Fruit fly (Drosophila melanogaster) whole organism, adult: ENCODE measurements around the gene ase.

ENCODE experiments used
- CG11617 ChIP-seq: fragments of 200-800 bp; sonication (Bioruptor generic); optimal IDR thresholded peaks from 2 replicates; lab custom pipeline; 2017; ENCODE audit warnings: mild to moderate bottlenecking, missing biosample characterization, missing genetic modification reagents, missing genetic modification characterization
- CG12768 ChIP-seq: fragments of 200-800 bp; sonication (Bioruptor generic); optimal IDR thresholded peaks from 2 replicates; lab custom pipeline; 2017; ENCODE audit warnings: missing biosample characterization, missing genetic modification characterization, mild to moderate bottlenecking, moderate library complexity, missing genetic modification reagents
- CG14711 ChIP-seq: fragments of 200-800 bp; sonication (Bioruptor generic); optimal IDR thresholded peaks from 2 replicates; lab custom pipeline; 2018; ENCODE audit warnings: missing biosample characterization, mild to moderate bottlenecking, missing genetic modification characterization, moderate library complexity
- CG1620 ChIP-seq: fragments of 200-800 bp; sonication (Bioruptor generic); optimal IDR thresholded peaks from 2 replicates; lab custom pipeline; 2016; ENCODE audit warnings: missing biosample characterization, missing genetic modification characterization
- CG33017 ChIP-seq: fragments of 200-800 bp; sonication (Bioruptor generic); optimal IDR thresholded peaks from 2 replicates; lab custom pipeline; 2018; ENCODE audit warnings: missing biosample characterization, mild to moderate bottlenecking, missing genetic modification characterization, moderate library complexity
- CG5204 ChIP-seq: fragments of 200-800 bp; sonication (Bioruptor generic); optimal IDR thresholded peaks from 2 replicates; lab custom pipeline; 2016; ENCODE audit warnings: missing biosample characterization, missing genetic modification characterization
- CG7045 ChIP-seq: fragments of 200-800 bp; sonication (Bioruptor generic); optimal IDR thresholded peaks from 2 replicates; lab custom pipeline; 2017; ENCODE audit warnings: missing biosample characterization, mild to moderate bottlenecking, missing genetic modification characterization
- CG7101 ChIP-seq: fragments of 200-800 bp; sonication (Bioruptor generic); optimal IDR thresholded peaks from 2 replicates; lab custom pipeline; 2018; ENCODE audit warnings: missing biosample characterization, mild to moderate bottlenecking, missing genetic modification characterization, moderate library complexity
- Clk ChIP-seq: fragments of 200-800 bp; sonication (Bioruptor generic); optimal IDR thresholded peaks from 2 replicates; lab custom pipeline; 2017; ENCODE audit warnings: missing biosample characterization, missing genetic modification characterization
- Crg-1 ChIP-seq: fragments of 200-800 bp; sonication (Bioruptor generic); optimal IDR thresholded peaks from 2 replicates; lab custom pipeline; 2016; ENCODE audit warnings: missing biosample characterization, missing genetic modification characterization
- Hr96 ChIP-seq: fragments of 200-800 bp; sonication (Bioruptor generic); optimal IDR thresholded peaks from 2 replicates; lab custom pipeline; 2016; ENCODE audit warnings: missing biosample characterization, missing genetic modification characterization
- Mnt ChIP-seq: fragments of 200-800 bp; sonication (Bioruptor generic); optimal IDR thresholded peaks from 2 replicates; lab custom pipeline; 2016; ENCODE audit warnings: missing biosample characterization, mild to moderate bottlenecking, missing genetic modification characterization
- bab1 ChIP-seq: fragments of 200-800 bp; sonication (Bioruptor generic); optimal IDR thresholded peaks from 3 replicates; lab custom pipeline; 2019; ENCODE audit warnings: missing biosample characterization, mild to moderate bottlenecking, missing genetic modification characterization, moderate library complexity
- cic ChIP-seq: fragments of 200-800 bp; sonication (Bioruptor generic); optimal IDR thresholded peaks from 2 replicates; lab custom pipeline; 2017; ENCODE audit warnings: missing biosample characterization, mild to moderate bottlenecking, missing genetic modification characterization, moderate library complexity
- cnc ChIP-seq, 2 experiments: fragments of >200 bp; optimal IDR thresholded peaks; 2 replicates each; lab custom pipeline; 2017
- kay ChIP-seq: fragments of 200-800 bp; sonication (Bioruptor generic); peaks from one replicate; lab custom pipeline; 2016; ENCODE audit warnings: missing biosample characterization, missing genetic modification characterization, borderline replicate concordance
- ovo ChIP-seq: fragments of 200-800 bp; sonication (Bioruptor generic); optimal IDR thresholded peaks from 2 replicates; lab custom pipeline; 2016; ENCODE audit warnings: missing biosample characterization, missing genetic modification characterization
- pad ChIP-seq: fragments of 200-800 bp; sonication (Bioruptor generic); optimal IDR thresholded peaks from 3 replicates; lab custom pipeline; 2017; ENCODE audit warnings: missing biosample characterization, missing genetic modification characterization, mild to moderate bottlenecking, moderate library complexity, missing genetic modification reagents
- tj ChIP-seq: fragments of 200-800 bp; sonication (Bioruptor generic); optimal IDR thresholded peaks from 3 replicates; lab custom pipeline; 2017; ENCODE audit warnings: missing biosample characterization, mild to moderate bottlenecking, missing genetic modification characterization, moderate library complexity
- toe ChIP-seq: fragments of 200-800 bp; sonication (Bioruptor generic); optimal IDR thresholded peaks from 2 replicates; lab custom pipeline; 2016; ENCODE audit warnings: missing biosample characterization, missing genetic modification characterization

ase gene

dm6 chrX:460447-460846, at the start of gene ase:
Gene ase (plus strand): TSS chrX:460747.
- TF ChIP-seq cnc (optimal IDR thresholded peaks at IDR 0.05; lab: Kevin White, UChicago) (no peak), CG7101 (tag; lab: Kevin White, UChicago) (no peak), CG33017 (tag; lab: Kevin White, UChicago) (no peak), CG7045 (no peak), bab1 (GFP tag; lab: Kevin White, UChicago) (no peak), kay (no peak), toe (GFP tag; lab: Kevin White, UChicago) (no peak), CG1620 (GFP tag; lab: Kevin White, UChicago) (no peak), Crg-1 (GFP tag; lab: Kevin White, UChicago) (no peak), CG14711 (tag; lab: Kevin White, UChicago) (no peak), CG12768 (GFP tag; lab: Kevin White, UChicago) (no peak), Hr96 (GFP tag; lab: Kevin White, UChicago) (no peak), pad (GFP tag; lab: Kevin White, UChicago) (no peak), ovo (GFP tag; lab: Kevin White, UChicago) (no peak), CG5204 (GFP tag; lab: Kevin White, UChicago) (no peak)

dm6 chrX:414352-414751, 46.2 kb upstream of the ase start:
- no peak for TF ChIP-seq CG12768 (GFP tag; lab: Kevin White, UChicago)
- no peak for TF ChIP-seq cic (GFP tag; lab: Kevin White, UChicago)
- no peak for TF ChIP-seq CG5204 (GFP tag; lab: Kevin White, UChicago)
- TF ChIP-seq CG7101 (tag; lab: Kevin White, UChicago) = no peak
- TF ChIP-seq kay = no peak
- TF ChIP-seq toe (GFP tag; lab: Kevin White, UChicago) = no peak
- TF ChIP-seq Crg-1 (GFP tag; lab: Kevin White, UChicago) = no peak
- no peak for TF ChIP-seq Hr96 (GFP tag; lab: Kevin White, UChicago)

dm6 chrX:423374-423773, 37.2 kb upstream of the ase start:
- TF ChIP-seq CG7101 (tag; lab: Kevin White, UChicago) (no peak), CG12768 (GFP tag; lab: Kevin White, UChicago) (no peak), Hr96 (GFP tag; lab: Kevin White, UChicago) (no peak), CG11617 (GFP tag; lab: Kevin White, UChicago) (no peak)

dm6 chrX:425524-425923, 35.0 kb upstream of the ase start:
- TF ChIP-seq CG5204 (GFP tag; lab: Kevin White, UChicago) = no peak
- TF ChIP-seq Crg-1 (GFP tag; lab: Kevin White, UChicago) = no peak
- no peak for TF ChIP-seq CG33017 (tag; lab: Kevin White, UChicago)
- no peak for TF ChIP-seq CG14711 (tag; lab: Kevin White, UChicago)
- no peak for TF ChIP-seq Hr96 (GFP tag; lab: Kevin White, UChicago)

- no peak for TF ChIP-seq cic (GFP tag; lab: Kevin White, UChicago)
- no peak for TF ChIP-seq CG11617 (GFP tag; lab: Kevin White, UChicago)
- TF ChIP-seq CG7045 = no peak
- TF ChIP-seq Clk = no peak
- no peak for TF ChIP-seq CG5204 (GFP tag; lab: Kevin White, UChicago)
- TF ChIP-seq CG33017 (tag; lab: Kevin White, UChicago) = no peak
Observed at dm6 chrX:428192-428591, 32.4 kb upstream of the ase start.

dm6 chrX:437404-437803, 23.1 kb upstream of the ase start, which contains the start of gene Pgcl:
Gene Pgcl (minus strand): TSS chrX:437448.
- TF ChIP-seq CG14711 (tag; lab: Kevin White, UChicago) = no peak
- no peak for TF ChIP-seq Clk
- no peak for TF ChIP-seq CG12768 (GFP tag; lab: Kevin White, UChicago)
- TF ChIP-seq CG7045 = no peak
- TF ChIP-seq ovo (GFP tag; lab: Kevin White, UChicago) = no peak

dm6 chrX:441295-441694, 19.3 kb upstream of the ase start:
- no peak for TF ChIP-seq cic (GFP tag; lab: Kevin White, UChicago)
- no peak for TF ChIP-seq CG12768 (GFP tag; lab: Kevin White, UChicago)
- no peak for TF ChIP-seq tj (GFP tag; lab: Kevin White, UChicago)
- TF ChIP-seq ovo (GFP tag; lab: Kevin White, UChicago) = no peak
- no peak for TF ChIP-seq bab1 (GFP tag; lab: Kevin White, UChicago)
- no peak for TF ChIP-seq CG33017 (tag; lab: Kevin White, UChicago)
- TF ChIP-seq Hr96 (GFP tag; lab: Kevin White, UChicago) = no peak
- no peak for TF ChIP-seq toe (GFP tag; lab: Kevin White, UChicago)
- no peak for TF ChIP-seq Crg-1 (GFP tag; lab: Kevin White, UChicago)
- no peak for TF ChIP-seq cnc (optimal IDR thresholded peaks at IDR 0.05; lab: Kevin White, UChicago)
- TF ChIP-seq Clk = no peak
- no peak for TF ChIP-seq CG7101 (tag; lab: Kevin White, UChicago)
- TF ChIP-seq Mnt (GFP tag; lab: Kevin White, UChicago) = no peak
- TF ChIP-seq CG7045 = no peak
- TF ChIP-seq CG11617 (GFP tag; lab: Kevin White, UChicago) = no peak
- TF ChIP-seq CG1620 (GFP tag; lab: Kevin White, UChicago) = no peak
